Worm (Caenorhabditis elegans) whole organism, young adult: ENCODE data around the gene F02C12.1.

Source experiments
- F39B2.1 ChIP-seq: fragments of 200-800 bp; sonication (Bioruptor generic); IDR thresholded peaks from 2 replicates; pipeline ENCODE4 v1.3.6; 2022; ENCODE audit warnings: missing genetic modification reagents, missing genetic modification characterization, missing compliant biosample characterization
- F57A8.1 ChIP-seq: fragments of 200-800 bp; sonication (Bioruptor generic); optimal IDR thresholded peaks from 2 replicates; lab custom pipeline; 2018; ENCODE audit warnings: mild to moderate bottlenecking, missing genetic modification characterization, moderate library complexity, missing compliant biosample characterization
- K12H6.12 ChIP-seq: fragments of 200-800 bp; sonication (Bioruptor generic); optimal IDR thresholded peaks from 2 replicates; lab custom pipeline; 2018; ENCODE audit warnings: mild to moderate bottlenecking, missing genetic modification characterization, missing compliant biosample characterization
- Y53F4B.3 ChIP-seq: fragments of 200-800 bp; sonication (Bioruptor generic); IDR thresholded peaks from 2 replicates; pipeline ENCODE4 v1.3.6; 2022; ENCODE audit warnings: missing genetic modification reagents, missing genetic modification characterization, missing compliant biosample characterization
- Y67H2A.10 ChIP-seq: fragments of 200-800 bp; sonication (Bioruptor generic); conservative IDR thresholded peaks from 2 replicates; pipeline ENCODE4 v1.3.6; 2022; ENCODE audit warnings: missing genetic modification reagents, missing genetic modification characterization, missing compliant biosample characterization
- Y79H2A.3 ChIP-seq: fragments of 200-800 bp; sonication (Bioruptor generic); conservative IDR thresholded peaks from 2 replicates; pipeline ENCODE4 v1.3.6; 2022; ENCODE audit warnings: missing genetic modification reagents, missing genetic modification characterization, missing compliant biosample characterization
- aptf-2 ChIP-seq: fragments of 200-800 bp; sonication (Bioruptor generic); conservative IDR thresholded peaks from 2 replicates; pipeline ENCODE4 v1.3.6; 2022; ENCODE audit warnings: missing genetic modification reagents, missing genetic modification characterization, missing compliant biosample characterization
- cebp-1 ChIP-seq, 2 experiments: fragments of 200-800 bp in 1 of 2; sonication (Bioruptor generic) in 1 of 2; sonication (generic microtip) in 1 of 2; IDR thresholded peaks in 1 of 2; optimal IDR thresholded peaks in 1 of 2; 2 replicates each; pipeline versions ENCODE4 v1.3.6 to Lab custom; 2017 to 2022; ENCODE audit warnings: missing compliant biosample characterization in 2 of 2, missing genetic modification characterization in 2 of 2, mild to moderate bottlenecking in 1 of 2, missing genetic modification reagents in 1 of 2, moderate library complexity in 1 of 2
- cebp-2 ChIP-seq: fragments of 200-800 bp; sonication (Bioruptor generic); IDR thresholded peaks from 2 replicates; pipeline ENCODE4 v1.3.6; 2022; ENCODE audit warnings: missing genetic modification characterization, missing compliant biosample characterization
- ceh-27 ChIP-seq: fragments of 200-800 bp; sonication (Bioruptor generic); optimal IDR thresholded peaks from 2 replicates; lab custom pipeline; 2018; ENCODE audit warnings: mild to moderate bottlenecking, missing genetic modification characterization, moderate library complexity, missing compliant biosample characterization
- ceh-40 ChIP-seq: fragments of 200-800 bp; sonication (Bioruptor generic); IDR thresholded peaks from 2 replicates; pipeline ENCODE4 v1.3.6; 2022; ENCODE audit warnings: missing genetic modification characterization, missing compliant biosample characterization
- egl-18 ChIP-seq: fragments of 200-800 bp; sonication (Bioruptor generic); IDR thresholded peaks from 2 replicates; pipeline ENCODE4 v1.3.6; 2022; ENCODE audit warnings: missing genetic modification reagents, missing genetic modification characterization, missing compliant biosample characterization
- egrh-3 ChIP-seq: fragments of 200-800 bp; sonication (Bioruptor generic); IDR thresholded peaks from 2 replicates; pipeline ENCODE4 v1.3.6; 2022; ENCODE audit warnings: missing genetic modification reagents, missing genetic modification characterization, missing compliant biosample characterization
- him-1 ChIP-seq: sonication (generic microtip); optimal IDR thresholded peaks from 2 replicates; lab custom pipeline; 2016; ENCODE audit warnings: missing genotype, missing genetic modification reagents, missing genetic modification characterization, missing compliant biosample characterization
- hlh-26 ChIP-seq: fragments of 200-800 bp; sonication (Bioruptor generic); conservative IDR thresholded peaks from 2 replicates; pipeline ENCODE4 v1.3.6; 2022; ENCODE audit warnings: missing genetic modification reagents, missing genetic modification characterization, missing compliant biosample characterization
- hsf-1 ChIP-seq: fragments of 200-800 bp; sonication (Bioruptor generic); IDR thresholded peaks from 2 replicates; pipeline ENCODE4 v1.3.6; 2022; ENCODE audit warnings: missing genetic modification reagents, missing genetic modification characterization, missing compliant biosample characterization
- let-526 ChIP-seq: fragments of 200-800 bp; sonication (Bioruptor generic); IDR thresholded peaks from 2 replicates; pipeline ENCODE4 v1.3.6; 2022; ENCODE audit warnings: missing genetic modification reagents, missing genetic modification characterization, missing compliant biosample characterization
- lin-35 ChIP-seq, 3 experiments: fragments of 150-350 bp in 2 of 3; sonication (generic microtip) in 1 of 3; optimal IDR thresholded peaks; 2 replicates each; lab custom pipeline; 2014 to 2018; ENCODE audit warnings: missing biosample characterization in 3 of 3, missing genetic modification characterization in 3 of 3, missing genetic modification reagents in 3 of 3
- lin-54 ChIP-seq: fragments of 200-800 bp; sonication (Bioruptor generic); optimal IDR thresholded peaks from 2 replicates; lab custom pipeline; 2018; ENCODE audit warnings: mild to moderate bottlenecking, missing genetic modification characterization, missing compliant biosample characterization
- mxl-1 ChIP-seq: sonication (generic microtip); optimal IDR thresholded peaks from 2 replicates; lab custom pipeline; 2016; ENCODE audit warnings: missing genetic modification characterization, missing compliant biosample characterization
- nhr-80 ChIP-seq: sonication (generic microtip); optimal IDR thresholded peaks from 2 replicates; lab custom pipeline; 2016; ENCODE audit warnings: missing genetic modification characterization, missing compliant biosample characterization
- pha-4 ChIP-seq: fragments of 150-350 bp; sonication (generic microtip); optimal IDR thresholded peaks from 2 replicates; lab custom pipeline; 2014; ENCODE audit warnings: missing biosample characterization, missing genetic modification reagents, missing genetic modification characterization
- rpc-1 ChIP-seq, 2 experiments: fragments of 150-350 bp in 1 of 2; sonication (generic microtip) in 1 of 2; optimal IDR thresholded peaks; 2 replicates each; lab custom pipeline; 2014 to 2018; ENCODE audit warnings: missing biosample characterization in 1 of 2, missing genetic modification characterization in 1 of 2, missing genetic modification reagents in 1 of 2, missing genotype in 1 of 2
- snpc-1.1 ChIP-seq: sonication (generic microtip); optimal IDR thresholded peaks from 2 replicates; lab custom pipeline; 2017; ENCODE audit warnings: missing genetic modification characterization, mild to moderate bottlenecking, missing compliant biosample characterization, antibody characterized with exemption, moderate library complexity, missing genotype, missing genetic modification reagents; ENCODE audit not compliant: insufficient read depth
- snpc-4 ChIP-seq, 5 experiments: fragments of 150-350 bp in 1 of 5; sonication (generic microtip) in 4 of 5; optimal IDR thresholded peaks; 2 replicates each; lab custom pipeline; 2014 to 2018; ENCODE audit warnings: missing genetic modification characterization in 5 of 5, missing biosample characterization in 3 of 5, antibody characterized with exemption in 2 of 5, mild to moderate bottlenecking in 2 of 5, missing compliant biosample characterization in 2 of 5, missing genotype in 2 of 5, moderate library complexity in 2 of 5, missing genetic modification reagents in 1 of 5
- zfh-2 ChIP-seq: fragments of 200-800 bp; sonication (Bioruptor generic); conservative IDR thresholded peaks from 2 replicates; pipeline ENCODE4 v1.3.6; 2022; ENCODE audit warnings: missing genetic modification reagents, missing genetic modification characterization, missing compliant biosample characterization
- zim-3 ChIP-seq: sonication (generic microtip); optimal IDR thresholded peaks from 2 replicates; lab custom pipeline; 2017; ENCODE audit warnings: mild to moderate bottlenecking, missing genetic modification characterization, moderate library complexity, missing compliant biosample characterization
- ztf-22 ChIP-seq: fragments of 200-800 bp; sonication (Bioruptor generic); optimal IDR thresholded peaks from 2 replicates; lab custom pipeline; 2018; ENCODE audit warnings: mild to moderate bottlenecking, missing genetic modification characterization, moderate library complexity, missing compliant biosample characterization
- ztf-25 ChIP-seq: fragments of 200-800 bp; sonication (Bioruptor generic); IDR thresholded peaks from 2 replicates; pipeline ENCODE4 v1.3.6; 2022; ENCODE audit warnings: missing genetic modification reagents, missing genetic modification characterization, missing compliant biosample characterization
- ztf-28 ChIP-seq: fragments of 200-800 bp; sonication (Bioruptor generic); IDR thresholded peaks from 2 replicates; pipeline ENCODE4 v1.3.6; 2022; ENCODE audit warnings: missing genetic modification reagents, missing genetic modification characterization, missing compliant biosample characterization

The F02C12.1 gene

ce11 chrX:13366955-13367354, 34.9 kb upstream of the F02C12.1 start:
- TF ChIP-seq cebp-1 (GFP tag; IDR thresholded peaks at IDR 0.05; lab: Robert Waterston, UW) (peak; percentile 69; the same call in 1 of the 2 replicates), cebp-1 (tag; optimal IDR thresholded peaks at IDR 0.05; lab: Kevin White, UChicago) (peak; percentile 87), zim-3 (tag; lab: Kevin White, UChicago) (no peak), ztf-25 (no peak)

ce11 chrX:13368283-13368682, 33.6 kb upstream of the F02C12.1 start:
- TF ChIP-seq lin-35 (GFP tag; optimal IDR thresholded peaks at IDR 0.05; lab: Kevin White, UChicago) (no peak), Y67H2A.10 (no peak), egl-18 (GFP tag; lab: Robert Waterston, UW) (no peak), nhr-80 (tag; lab: Kevin White, UChicago) (peak; percentile 92), F57A8.1 (no peak), pha-4 (tag; lab: Kevin White, UChicago) (no peak), hsf-1 (no peak), him-1 (no peak), let-526 (GFP tag; lab: Robert Waterston, UW) (no peak), snpc-1.1 (tag; lab: Kevin White, UChicago) (no peak), cebp-1 (GFP tag; IDR thresholded peaks at IDR 0.05; lab: Robert Waterston, UW) (no peak), cebp-1 (tag; optimal IDR thresholded peaks at IDR 0.05; lab: Kevin White, UChicago) (peak; percentile 0), ceh-40 (GFP tag; lab: Robert Waterston, UW) (no peak), Y53F4B.3 (no peak), ztf-22 (GFP tag; lab: Kevin White, UChicago) (peak; percentile 50), mxl-1 (no peak), K12H6.12 (tag; lab: Kevin White, UChicago) (no peak)

- TF ChIP-seq rpc-1 (optimal IDR thresholded peaks at IDR 0.05; lab: Kevin White, UChicago) (no peak), rpc-1 (tag; optimal IDR thresholded peaks at IDR 0.05; lab: Kevin White, UChicago) (no peak), egrh-3 (GFP tag; lab: Robert Waterston, UW) (peak; percentile 48; the same call in 1 of the 2 replicates), zfh-2 (peak; percentile 78)
Observed at ce11 chrX:13376185-13376584, 25.7 kb upstream of the F02C12.1 start.

ce11 chrX:13376851-13377250, 25.0 kb upstream of the F02C12.1 start, which contains the start of the genes C49F8.14 and gem-1:
Gene C49F8.14 (minus strand): TSS chrX:13376949.
Gene gem-1 (minus strand): TSS chrX:13376992.
- TF ChIP-seq Y79H2A.3 (GFP tag; lab: Robert Waterston, UW) (no peak), lin-54 (GFP tag; lab: Kevin White, UChicago) (no peak)
- TF ChIP-seq, all 124 proteins: peak for 0

- no peak for TF ChIP-seq cebp-2 (GFP tag; lab: Robert Waterston, UW)
- no peak for TF ChIP-seq hlh-26
- TF ChIP-seq ceh-27 (GFP tag; lab: Kevin White, UChicago): no peak
- no peak for TF ChIP-seq ztf-28 (GFP tag; lab: Robert Waterston, UW)
- TF ChIP-seq F39B2.1 (GFP tag; lab: Robert Waterston, UW): no peak
- TF ChIP-seq snpc-4 (GFP tag; optimal IDR thresholded peaks at IDR 0.05; lab: Kevin White, UChicago): no peak
- TF ChIP-seq snpc-4 (tag; optimal IDR thresholded peaks at IDR 0.05; lab: Kevin White, UChicago): no peak
- no peak for TF ChIP-seq aptf-2 (GFP tag; lab: Robert Waterston, UW)
Observed at ce11 chrX:13379072-13379471, 22.8 kb upstream of the F02C12.1 start.
